Worm (Caenorhabditis elegans): ENCODE results near the gene ddi-1.

DNA sequence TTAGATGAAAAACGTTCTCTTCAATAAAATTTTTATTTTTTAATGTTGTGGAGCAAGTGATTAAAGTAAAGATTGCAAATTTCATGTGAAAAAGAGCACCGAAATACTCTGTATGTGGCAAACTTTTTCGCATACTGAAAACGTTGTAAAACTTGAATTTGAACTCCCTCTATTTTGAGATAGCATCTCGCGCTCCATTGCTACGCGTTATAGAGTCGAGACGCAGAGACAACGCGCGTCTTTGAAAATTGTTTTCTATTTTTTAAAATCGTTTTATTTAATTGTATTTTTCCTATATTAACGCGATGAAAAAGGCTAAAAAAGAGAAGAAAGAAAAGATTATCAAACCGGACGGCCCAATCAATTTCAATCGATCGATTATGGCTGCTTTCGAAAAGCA is 25.9 kb downstream of the ddi-1 start, which contains the start of gene fan-1:
- TF ChIP-seq flt-1 (GFP tag; IDR thresholded peaks at IDR 0.05) (no peak), ztf-29 (GFP tag; IDR thresholded peaks at IDR 0.05) (no peak), cog-1 (tag; optimal IDR thresholded peaks at IDR 0.05) (no peak), tab-1 (GFP tag; IDR thresholded peaks at IDR 0.05) (no peak), klf-2 (GFP tag; conservative IDR thresholded peaks at IDR 0.05) (no peak), ztf-23 (GFP tag; IDR thresholded peaks at IDR 0.05) (0 out of 2 replicates have a peak, but pooled peaks have one; percentile 40), T22C8.4 (GFP tag; IDR thresholded peaks at IDR 0.05) (no peak)

Data from whole organism, midembryonic.